Fruit fly (Drosophila melanogaster): ENCODE measurements around the gene CG13907.

Gene CG13907

dm6 chr3L:857063-858015 is 24.5 kb downstream of the CG13907 start, which contains the start of gene dpr20 (continued):
- TF ChIP-seq CG11723 (GFP tag; optimal IDR thresholded peaks at IDR 0.05) (peak; percentile 4), CG7786 (GFP tag; optimal IDR thresholded peaks at IDR 0.05) (peak; percentile 69), CG9932 (GFP tag; IDR thresholded peaks at IDR 0.05) (peak; percentile 90), chinmo (GFP tag; IDR thresholded peaks at IDR 0.05; ENCODE audit: partially characterized antibody) (no peak), CG17328 (GFP tag; IDR thresholded peaks at IDR 0.05) (peak; percentile 88), Atf-2 (GFP tag; optimal IDR thresholded peaks at IDR 0.05) (peak; percentile 39), CG12769 (tag; optimal IDR thresholded peaks at IDR 0.05) (peak; percentile 92), CG9437 (GFP tag; optimal IDR thresholded peaks at IDR 0.05) (peak; percentile 32), CG2875 (GFP tag; optimal IDR thresholded peaks at IDR 0.05) (peak; percentile 14), Abd-B (GFP tag; optimal IDR thresholded peaks at IDR 0.05) (peak; percentile 60), vvl (GFP tag; IDR thresholded peaks at IDR 0.05) (peak; percentile 95), CG6689 (GFP tag; IDR thresholded peaks at IDR 0.05) (peak; percentile 73), tll (GFP tag; optimal IDR thresholded peaks at IDR 0.05) (no peak), CG18599 (GFP tag; optimal IDR thresholded peaks at IDR 0.05) (peak; percentile 94), gsb (GFP tag; IDR thresholded peaks at IDR 0.05) (peak; percentile 83), ewg (GFP tag; optimal IDR thresholded peaks at IDR 0.05) (peak; percentile 55), CG12104 (GFP tag; optimal IDR thresholded peaks at IDR 0.05) (peak; percentile 8), CG8089 (GFP tag; optimal IDR thresholded peaks at IDR 0.05) (peak; percentile 7), CG32767 (GFP tag; IDR thresholded peaks at IDR 0.05) (peak; percentile 79), Chrac-16 (GFP tag; optimal IDR thresholded peaks at IDR 0.05) (peak; percentile 75), ro (GFP tag; IDR thresholded peaks at IDR 0.05) (peak; percentile 77), fd64A (GFP tag; optimal IDR thresholded peaks at IDR 0.05) (no peak), fd102C (GFP tag; optimal IDR thresholded peaks at IDR 0.05) (no peak), wek (GFP tag; optimal IDR thresholded peaks at IDR 0.05) (peak; percentile 40), Dbx (GFP tag; IDR thresholded peaks at IDR 0.05) (peak; percentile 92), Usf (GFP tag; optimal IDR thresholded peaks at IDR 0.05) (peak; percentile 9), pho (GFP tag; optimal IDR thresholded peaks at IDR 0.05) (peak; percentile 71), gro (GFP tag; optimal IDR thresholded peaks at IDR 0.05) (peak; percentile 40), CG3281 (GFP tag; optimal IDR thresholded peaks at IDR 0.05) (peak; percentile 81), CG10366 (GFP tag; IDR thresholded peaks at IDR 0.05) (peak; percentile 89), CG18764 (GFP tag; optimal IDR thresholded peaks at IDR 0.05) (peak; percentile 32), CG10267 (tag; optimal IDR thresholded peaks at IDR 0.05) (peak; percentile 41), CG16863 (GFP tag; optimal IDR thresholded peaks at IDR 0.05) (peak; percentile 59), sug (tag; optimal IDR thresholded peaks at IDR 0.05) (peak; percentile 64), H15 (GFP tag; IDR thresholded peaks at IDR 0.05) (peak; percentile 82), CG10274 (GFP tag; optimal IDR thresholded peaks at IDR 0.05) (peak; percentile 41), tap (tag; optimal IDR thresholded peaks at IDR 0.05) (peak; percentile 24), Bteb2 (GFP tag; optimal IDR thresholded peaks at IDR 0.05) (peak; percentile 56), CG4360 (GFP tag; IDR thresholded peaks at IDR 0.05) (peak; percentile 52), chm (GFP tag; IDR thresholded peaks at IDR 0.05) (peak; percentile 68), lola (GFP tag; optimal IDR thresholded peaks at IDR 0.05) (peak in 1 of 3 experiments; percentile 35), ind (GFP tag; optimal IDR thresholded peaks at IDR 0.05) (peak; percentile 89), CG12659 (GFP tag; optimal IDR thresholded peaks at IDR 0.05) (peak; percentile 67), Spps (tag; optimal IDR thresholded peaks at IDR 0.05) (no peak), D19A (tag; optimal IDR thresholded peaks at IDR 0.05) (peak; percentile 50), CG14965 (GFP tag; optimal IDR thresholded peaks at IDR 0.05; ENCODE audit: borderline replicate concordance) (peak; percentile 2), run (tag; optimal IDR thresholded peaks at IDR 0.05) (no peak), ttk (GFP tag; IDR thresholded peaks at IDR 0.05) (peak; percentile 86)
